Fruit fly (Drosophila melanogaster) whole organism, embryonic: Measurements from ENCODE around the gene CG7568.

Experiments
- Atf6 ChIP-seq: fragments of 200-800 bp; sonication (Bioruptor generic); IDR thresholded peaks from 2 replicates; pipeline ENCODE4 v1.3.6; 2022; ENCODE audit warnings: missing biosample characterization, missing genetic modification characterization
- Awh ChIP-seq: fragments of 200-800 bp; sonication (Bioruptor generic); IDR thresholded peaks from 2 replicates; pipeline ENCODE4, ENCODE4 v1.3.6; 2022; ENCODE audit warnings: missing biosample characterization, missing genetic modification characterization
- Bdp1 ChIP-seq: fragments of 200-800 bp; sonication (Bioruptor generic); optimal IDR thresholded peaks from 3 replicates; lab custom pipeline; 2016; ENCODE audit warnings: missing biosample characterization, missing genetic modification characterization
- CG10267 ChIP-seq: fragments of 200-800 bp; sonication (Bioruptor generic); optimal IDR thresholded peaks from 2 replicates; lab custom pipeline; 2018; ENCODE audit warnings: missing biosample characterization, mild to moderate bottlenecking, missing genetic modification characterization, moderate library complexity
- CG11560 ChIP-seq: fragments of 200-800 bp; sonication (Bioruptor generic); IDR thresholded peaks from 3 replicates; pipeline ENCODE4 v1.3.6; 2022; ENCODE audit warnings: missing biosample characterization, missing genetic modification characterization
- CG13775 ChIP-seq: fragments of 200-800 bp; sonication (Bioruptor generic); optimal IDR thresholded peaks from 3 replicates; lab custom pipeline; 2017; ENCODE audit warnings: missing biosample characterization, mild to moderate bottlenecking, missing genetic modification characterization
- CG13894 ChIP-seq: fragments of 200-800 bp; sonication (Bioruptor generic); optimal IDR thresholded peaks from 3 replicates; lab custom pipeline; 2018; ENCODE audit warnings: missing biosample characterization, mild to moderate bottlenecking, missing genetic modification characterization, moderate library complexity
- CG1529 ChIP-seq: fragments of 200-800 bp; sonication (Bioruptor generic); optimal IDR thresholded peaks from 3 replicates; lab custom pipeline; 2018; ENCODE audit warnings: missing biosample characterization, missing genetic modification characterization
- CG15514 ChIP-seq: fragments of 200-800 bp; sonication (Bioruptor generic); optimal IDR thresholded peaks from 3 replicates; lab custom pipeline; 2017; ENCODE audit warnings: missing biosample characterization, missing genetic modification characterization, mild to moderate bottlenecking, moderate library complexity, missing genetic modification reagents
- CG15601 ChIP-seq: fragments of 200-800 bp; sonication (Bioruptor generic); optimal IDR thresholded peaks from 3 replicates; lab custom pipeline; 2019; ENCODE audit warnings: missing biosample characterization, mild to moderate bottlenecking, missing genetic modification characterization, moderate library complexity
- CG17802 ChIP-seq: fragments of 200-800 bp; sonication (Bioruptor generic); optimal IDR thresholded peaks from 2 replicates; lab custom pipeline; 2018; ENCODE audit warnings: missing biosample characterization, mild to moderate bottlenecking, missing genetic modification characterization, moderate library complexity
- CG18262 ChIP-seq: fragments of 200-800 bp; optimal IDR thresholded peaks from 3 replicates; lab custom pipeline; 2019; ENCODE audit warnings: missing biosample characterization, mild to moderate bottlenecking, missing genetic modification characterization, moderate library complexity
- CG18599 ChIP-seq: fragments of 200-800 bp; sonication (Bioruptor generic); optimal IDR thresholded peaks from 3 replicates; lab custom pipeline; 2017; ENCODE audit warnings: missing biosample characterization, missing genetic modification characterization, mild to moderate bottlenecking, moderate library complexity, missing genetic modification reagents
- CG30020 ChIP-seq: fragments of 200-800 bp; optimal IDR thresholded peaks from 2 replicates; lab custom pipeline; 2019; ENCODE audit warnings: missing biosample characterization, mild to moderate bottlenecking, missing genetic modification characterization, moderate library complexity
- CG31441 ChIP-seq: fragments of 200-800 bp; sonication (Bioruptor generic); IDR thresholded peaks from 2 replicates; pipeline ENCODE4 v1.3.6; 2022; ENCODE audit warnings: missing biosample characterization, missing genetic modification characterization
- CG34376 ChIP-seq: fragments of 200-800 bp; sonication (Bioruptor generic); optimal IDR thresholded peaks from 2 replicates; lab custom pipeline; 2018; ENCODE audit warnings: missing biosample characterization, mild to moderate bottlenecking, missing genetic modification characterization
- CG4820 ChIP-seq: fragments of 200-800 bp; sonication (Bioruptor generic); optimal IDR thresholded peaks from 3 replicates; lab custom pipeline; 2016; ENCODE audit warnings: missing biosample characterization, missing genetic modification characterization
- CG6765 ChIP-seq: fragments of 200-800 bp; sonication (Bioruptor generic); optimal IDR thresholded peaks from 3 replicates; lab custom pipeline; 2017; ENCODE audit warnings: missing biosample characterization, mild to moderate bottlenecking, missing genetic modification characterization
- CG6791 ChIP-seq: fragments of 200-800 bp; sonication (Bioruptor generic); IDR thresholded peaks from 3 replicates; pipeline ENCODE4 v1.3.6; 2022; ENCODE audit warnings: missing biosample characterization, missing genetic modification characterization; ENCODE audit not compliant: partially characterized antibody
- CG8089 ChIP-seq: fragments of 200-800 bp; sonication (Bioruptor generic); optimal IDR thresholded peaks from 3 replicates; lab custom pipeline; 2016; ENCODE audit warnings: missing biosample characterization, missing genetic modification characterization
- CG8765 ChIP-seq: fragments of 200-800 bp; sonication (Bioruptor generic); IDR thresholded peaks from 2 replicates; pipeline ENCODE4 v1.3.6; 2022; ENCODE audit warnings: missing biosample characterization, missing genetic modification characterization
- CTCF ChIP-seq: fragments of 200-800 bp; sonication (Bioruptor generic); optimal IDR thresholded peaks from 2 replicates; lab custom pipeline; 2017; ENCODE audit warnings: missing biosample characterization, mild to moderate bottlenecking, missing genetic modification characterization, moderate library complexity
- Chrac-16 ChIP-seq: fragments of 200-800 bp; sonication (Bioruptor generic); optimal IDR thresholded peaks from 3 replicates; lab custom pipeline; 2016; ENCODE audit warnings: missing biosample characterization, missing genetic modification characterization
- D ChIP-seq, 2 experiments: fragments of 200-800 bp in 1 of 2; fragments of >200 bp in 1 of 2; sonication (Bioruptor generic) in 1 of 2; optimal IDR thresholded peaks; 2 replicates in 1 of 2; 3 replicates in 1 of 2; lab custom pipeline; 2017; ENCODE audit warnings: mild to moderate bottlenecking in 1 of 2, missing biosample characterization in 1 of 2, missing genetic modification characterization in 1 of 2, missing genetic modification reagents in 1 of 2
- Dbx ChIP-seq: fragments of 200-800 bp; sonication (Bioruptor generic); IDR thresholded peaks from 3 replicates; pipeline ENCODE4 v1.3.6; 2022; ENCODE audit warnings: missing biosample characterization, missing genetic modification characterization
- Dfd ChIP-seq, 2 experiments: fragments of >200 bp; optimal IDR thresholded peaks; 2 replicates each; lab custom pipeline; 2017; ENCODE audit warnings: missing biosample characterization in 2 of 2, missing genetic modification characterization in 2 of 2
- Doc2 ChIP-seq: fragments of 200-800 bp; sonication (Bioruptor generic); IDR thresholded peaks from 2 replicates; pipeline ENCODE4 v1.3.6; 2022; ENCODE audit warnings: missing biosample characterization, missing genetic modification characterization
- Ets65A ChIP-seq: fragments of 200-800 bp; sonication (Bioruptor generic); peaks from one replicate; lab custom pipeline; 2016; ENCODE audit warnings: missing biosample characterization, missing genetic modification characterization
- Meics ChIP-seq: fragments of 200-800 bp; sonication (Bioruptor generic); optimal IDR thresholded peaks from 2 replicates; lab custom pipeline; 2017; ENCODE audit warnings: missing biosample characterization, mild to moderate bottlenecking, missing genetic modification characterization
- Mrtf ChIP-seq: fragments of 200-800 bp; sonication (Bioruptor generic); IDR thresholded peaks from 3 replicates; pipeline ENCODE4 v1.3.6; 2022; ENCODE audit warnings: missing biosample characterization, missing genetic modification characterization
- Rx ChIP-seq: fragments of 200-800 bp; sonication (Bioruptor generic); IDR thresholded peaks from 2 replicates; pipeline ENCODE4 v1.3.6; 2022; ENCODE audit warnings: missing biosample characterization, missing genetic modification characterization
- Six4 ChIP-seq: fragments of 200-800 bp; sonication (Bioruptor generic); optimal IDR thresholded peaks from 2 replicates; lab custom pipeline; 2016; ENCODE audit warnings: missing biosample characterization, missing genetic modification characterization
- Taf1 ChIP-seq: fragments of 200-800 bp; sonication (Bioruptor generic); IDR thresholded peaks from 2 replicates; pipeline ENCODE4 v1.3.6; 2022; ENCODE audit warnings: missing biosample characterization, missing genetic modification characterization
- ab ChIP-seq: fragments of 200-800 bp; sonication (Bioruptor generic); optimal IDR thresholded peaks from 2 replicates; lab custom pipeline; 2016; ENCODE audit warnings: missing biosample characterization, missing genetic modification characterization
- abd-A ChIP-seq: fragments of 200-800 bp; sonication (Bioruptor generic); optimal IDR thresholded peaks from 3 replicates; lab custom pipeline; 2019; ENCODE audit warnings: missing biosample characterization, mild to moderate bottlenecking, missing genetic modification characterization, moderate library complexity
- bowl ChIP-seq: fragments of 200-800 bp; sonication (Bioruptor generic); IDR thresholded peaks from 2 replicates; pipeline ENCODE4 v1.3.6; 2022; ENCODE audit warnings: missing biosample characterization, missing genetic modification characterization
- dimm ChIP-seq: fragments of 200-800 bp; sonication (Bioruptor generic); IDR thresholded peaks from 2 replicates; pipeline ENCODE4 v1.3.6; 2022; ENCODE audit warnings: missing biosample characterization, missing genetic modification characterization
- disco-r ChIP-seq: fragments of 200-800 bp; sonication (Bioruptor generic); optimal IDR thresholded peaks from 2 replicates; lab custom pipeline; 2016; ENCODE audit warnings: missing biosample characterization, missing genetic modification characterization
- gcm ChIP-seq: fragments of 200-800 bp; sonication (Bioruptor generic); optimal IDR thresholded peaks from 2 replicates; lab custom pipeline; 2019; ENCODE audit warnings: missing biosample characterization, mild to moderate bottlenecking, missing genetic modification characterization, moderate library complexity
- gsb-n ChIP-seq: fragments of 200-800 bp; sonication (Bioruptor generic); optimal IDR thresholded peaks from 3 replicates; lab custom pipeline; 2018; ENCODE audit warnings: missing biosample characterization, mild to moderate bottlenecking, missing genetic modification characterization
- jigr1 ChIP-seq: fragments of 200-800 bp; sonication (Bioruptor generic); IDR thresholded peaks from 3 replicates; pipeline ENCODE4 v1.3.6; 2022; ENCODE audit warnings: missing biosample characterization, missing genetic modification characterization
- kah ChIP-seq: fragments of 200-800 bp; sonication (Bioruptor generic); optimal IDR thresholded peaks from 2 replicates; lab custom pipeline; 2018; ENCODE audit warnings: missing biosample characterization, mild to moderate bottlenecking, missing genetic modification characterization
- lola ChIP-seq, 3 experiments: fragments of >200 bp in 2 of 3; fragments of 200-800 bp in 1 of 3; sonication (Bioruptor generic) in 1 of 3; optimal IDR thresholded peaks; 2 replicates each; lab custom pipeline; 2017 to 2019; ENCODE audit warnings: missing biosample characterization in 3 of 3, missing genetic modification characterization in 3 of 3, mild to moderate bottlenecking in 1 of 3, moderate library complexity in 1 of 3
- psq ChIP-seq: fragments of 200-800 bp; sonication (Bioruptor generic); optimal IDR thresholded peaks from 2 replicates; lab custom pipeline; 2017; ENCODE audit warnings: missing biosample characterization, missing genetic modification characterization
- run ChIP-seq: fragments of 200-800 bp; sonication (Bioruptor generic); optimal IDR thresholded peaks from 3 replicates; lab custom pipeline; 2018; ENCODE audit warnings: missing biosample characterization, mild to moderate bottlenecking, missing genetic modification characterization
- sc ChIP-seq, 3 experiments: fragments of >200 bp in 2 of 3; fragments of 200-800 bp in 1 of 3; sonication (Bioruptor generic) in 1 of 3; optimal IDR thresholded peaks; 2 replicates in 2 of 3; 3 replicates in 1 of 3; lab custom pipeline; 2017; ENCODE audit warnings: mild to moderate bottlenecking in 1 of 3, missing biosample characterization in 1 of 3, missing genetic modification characterization in 1 of 3, missing genetic modification reagents in 1 of 3
- shn ChIP-seq: fragments of 200-800 bp; sonication (Bioruptor generic); optimal IDR thresholded peaks from 3 replicates; lab custom pipeline; 2016; ENCODE audit warnings: missing biosample characterization, missing genetic modification characterization
- sim ChIP-seq: fragments of 200-800 bp; sonication (Bioruptor generic); IDR thresholded peaks from 2 replicates; pipeline ENCODE4 v1.3.6; 2022; ENCODE audit warnings: missing biosample characterization, missing genetic modification characterization
- stwl ChIP-seq: fragments of 200-800 bp; sonication (Bioruptor generic); optimal IDR thresholded peaks from 3 replicates; lab custom pipeline; 2018; ENCODE audit warnings: missing biosample characterization, mild to moderate bottlenecking, missing genetic modification characterization, moderate library complexity
- tll ChIP-seq, 2 experiments: fragments of 200-800 bp in 1 of 2; fragments of >200 bp in 1 of 2; sonication (Bioruptor generic) in 1 of 2; optimal IDR thresholded peaks; 2 replicates each; lab custom pipeline; 2017 to 2019; ENCODE audit warnings: missing biosample characterization in 2 of 2, missing genetic modification characterization in 2 of 2, mild to moderate bottlenecking in 1 of 2, moderate library complexity in 1 of 2
- wdn ChIP-seq: fragments of 200-800 bp; sonication (Bioruptor generic); IDR thresholded peaks from 2 replicates; pipeline ENCODE4 v1.3.6; 2022; ENCODE audit warnings: missing biosample characterization, missing genetic modification characterization

CG7568 gene

dm6 chr3R:29566997-29567670, 33.5 kb downstream of the CG7568 start (continued):
- peak; percentile 14 for TF ChIP-seq gsb-n (tag; lab: Kevin White, UChicago)
- TF ChIP-seq Six4 (GFP tag; lab: Kevin White, UChicago) = peak; percentile 43
- TF ChIP-seq Dfd (GFP tag; optimal IDR thresholded peaks at IDR 0.05; lab: Kevin White, UChicago) = no peak
- no peak for TF ChIP-seq shn (GFP tag; lab: Kevin White, UChicago)
- peak; percentile 30; the same call in 1 of the 3 replicates for TF ChIP-seq Mrtf
- no peak for TF ChIP-seq wdn
- peak; percentile 14 for TF ChIP-seq run
- TF ChIP-seq CG18599 = peak; percentile 57
- TF ChIP-seq CG13775 (GFP tag; lab: Kevin White, UChicago) = peak; percentile 53
- no peak for TF ChIP-seq Dbx (GFP tag; lab: Robert Waterston, UW)
- TF ChIP-seq Bdp1 (GFP tag; lab: Kevin White, UChicago) = peak; percentile 10
- TF ChIP-seq CG15601 (tag; lab: Kevin White, UChicago) = peak; percentile 34
- no peak for TF ChIP-seq tll (GFP tag; optimal IDR thresholded peaks at IDR 0.05; lab: Kevin White, UChicago)
- TF ChIP-seq lola (GFP tag; optimal IDR thresholded peaks at IDR 0.05; lab: Kevin White, UChicago) = peak in 1 of 3 experiments; percentile 80
- TF ChIP-seq CG11560 = no peak
- no peak for TF ChIP-seq psq (GFP tag; lab: Kevin White, UChicago)
- peak; percentile 77 for TF ChIP-seq CG8765 (GFP tag; lab: Robert Waterston, UW)
- no peak for TF ChIP-seq CG30020 (tag; lab: Kevin White, UChicago)
- TF ChIP-seq CG8089 = peak; percentile 31
- TF ChIP-seq Chrac-16 (GFP tag; lab: Kevin White, UChicago) = peak; percentile 64
- no peak for TF ChIP-seq CG13894 (tag; lab: Kevin White, UChicago)
- TF ChIP-seq CG18262 (tag; lab: Kevin White, UChicago) = peak; percentile 77
- TF ChIP-seq Meics (GFP tag; lab: Kevin White, UChicago) = peak; percentile 37
- peak; percentile 66 for TF ChIP-seq CG10267 (tag; lab: Kevin White, UChicago)
- peak; percentile 42; the same call in 1 of the 2 replicates for TF ChIP-seq Rx (GFP tag; lab: Robert Waterston, UW)
- peak; percentile 78 for TF ChIP-seq CG4820 (GFP tag; lab: Kevin White, UChicago)
- TF ChIP-seq CG6791 (GFP tag; lab: Robert Waterston, UW) = no peak
- peak; percentile 8 for TF ChIP-seq gcm (GFP tag; lab: Kevin White, UChicago)
- TF ChIP-seq CG1529 = peak; percentile 56
- no peak for TF ChIP-seq disco-r (GFP tag; lab: Kevin White, UChicago)
- no peak for TF ChIP-seq kah (GFP tag; lab: Kevin White, UChicago)
- TF ChIP-seq jigr1 = peak; percentile 50; the same call in 1 of the 3 replicates
- TF ChIP-seq Atf6 (GFP tag; lab: Robert Waterston, UW) = peak; percentile 36; the same call in 1 of the 2 replicates
- no peak for TF ChIP-seq Doc2 (GFP tag; lab: Robert Waterston, UW)
- peak; percentile 40 for TF ChIP-seq CG17802
- TF ChIP-seq stwl (tag; lab: Kevin White, UChicago) = peak; percentile 77
- TF ChIP-seq Awh = peak; percentile 98
- TF ChIP-seq, all 482 proteins: peak for 274

DNA sequence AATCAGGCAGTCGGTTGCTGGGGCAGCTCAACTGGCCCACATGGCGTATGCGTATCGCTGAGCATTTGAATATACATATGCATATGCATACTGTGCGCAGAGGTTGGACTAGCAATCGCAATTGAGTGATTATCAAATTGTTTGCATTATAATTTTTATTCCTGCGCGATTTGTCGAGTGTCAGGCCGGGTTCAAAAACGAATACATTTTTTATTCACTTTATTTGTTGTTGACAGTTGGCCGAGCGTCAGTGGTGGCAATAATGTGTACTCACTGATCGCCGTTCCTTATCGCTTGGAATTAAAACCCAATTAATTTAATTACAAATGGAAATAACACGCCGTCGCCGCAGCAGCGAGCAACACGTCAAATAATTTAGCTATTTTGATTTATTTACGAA, 34.9 kb downstream of the CG7568 start:
- no peak for TF ChIP-seq sc (optimal IDR thresholded peaks at IDR 0.05; lab: Kevin White, UChicago)
- no peak for TF ChIP-seq sc (GFP tag; optimal IDR thresholded peaks at IDR 0.05; lab: Kevin White, UChicago)
- TF ChIP-seq CG6765 (GFP tag; lab: Kevin White, UChicago) = no peak
- no peak for TF ChIP-seq dimm (GFP tag; lab: Robert Waterston, UW)
- TF ChIP-seq bowl (GFP tag; lab: Robert Waterston, UW) = no peak
- TF ChIP-seq Taf1 = no peak
- no peak for TF ChIP-seq Ets65A
- no peak for TF ChIP-seq CG11560
- peak; percentile 71 for TF ChIP-seq abd-A (tag; lab: Kevin White, UChicago)
- TF ChIP-seq CG31441 (GFP tag; lab: Robert Waterston, UW) = no peak
- TF ChIP-seq CG34376 = peak; percentile 12
- no peak for TF ChIP-seq CTCF (GFP tag; lab: Kevin White, UChicago)
- TF ChIP-seq CG15514 (GFP tag; lab: Kevin White, UChicago) = no peak
- TF ChIP-seq ab (GFP tag; lab: Kevin White, UChicago) = no peak
- no peak for TF ChIP-seq D (optimal IDR thresholded peaks at IDR 0.05; lab: Kevin White, UChicago)
- TF ChIP-seq D (GFP tag; optimal IDR thresholded peaks at IDR 0.05; lab: Kevin White, UChicago) = no peak
- TF ChIP-seq sim = no peak
